Worm (Caenorhabditis elegans): Measurements from ENCODE around the gene ZK402.2.

Gene ZK402.2

DNA sequence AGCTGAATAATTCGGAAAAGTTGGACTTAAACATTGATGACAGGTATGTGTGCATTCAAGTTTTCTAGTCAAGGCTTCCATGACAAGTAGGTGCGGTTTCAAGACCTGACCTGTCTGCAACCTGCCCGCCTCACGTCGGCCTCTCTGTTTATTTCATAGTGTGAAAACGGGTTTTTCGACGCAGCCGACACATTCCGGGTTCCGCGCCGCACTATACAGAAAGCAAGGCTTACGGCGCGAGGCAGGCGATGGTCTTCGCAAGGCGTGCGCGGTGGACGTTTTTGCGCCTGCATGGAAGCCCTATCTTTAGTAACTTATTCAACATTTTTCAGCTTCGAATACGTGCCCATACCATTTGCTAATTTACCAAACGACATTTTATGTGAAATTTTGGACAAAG is 31.1 kb upstream of the ZK402.2 start:
- TF ChIP-seq C04F5.9 (tag; optimal IDR thresholded peaks at IDR 0.05) (no peak), mab-9 (GFP tag; IDR thresholded peaks at IDR 0.05) (no peak), lsy-2 (tag; optimal IDR thresholded peaks at IDR 0.05) (no peak), egl-13 (tag; optimal IDR thresholded peaks at IDR 0.05) (no peak), swsn-7 (tag; optimal IDR thresholded peaks at IDR 0.05) (no peak), unc-98 (GFP tag; IDR thresholded peaks at IDR 0.05) (no peak)

DNA sequence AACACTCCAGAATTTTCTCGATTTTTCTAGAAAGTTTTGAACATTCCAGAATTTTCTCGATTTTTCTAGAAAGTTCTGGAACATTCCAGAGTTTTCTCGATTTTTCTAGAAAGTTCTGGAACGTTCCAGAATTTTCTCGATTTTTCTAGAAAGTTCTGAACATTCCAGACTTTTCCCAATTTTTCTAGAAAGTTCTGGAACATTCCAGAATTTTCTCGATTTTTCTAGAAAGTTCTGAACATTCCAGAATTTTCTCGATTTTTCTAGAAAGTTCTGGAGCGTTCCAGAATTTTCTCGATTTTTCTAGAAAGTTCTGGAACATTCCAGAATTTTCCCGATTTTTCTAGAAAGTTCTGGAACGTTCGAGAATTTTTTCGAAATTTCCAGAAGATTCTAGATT is 28.5 kb upstream of the ZK402.2 start:
- TF ChIP-seq unc-98 (GFP tag; IDR thresholded peaks at IDR 0.05) (0 out of 2 replicates have a peak, but pooled peaks have one; percentile 45), mab-9 (GFP tag; IDR thresholded peaks at IDR 0.05) (0 out of 2 replicates have a peak, but pooled peaks have one; percentile 14)

DNA sequence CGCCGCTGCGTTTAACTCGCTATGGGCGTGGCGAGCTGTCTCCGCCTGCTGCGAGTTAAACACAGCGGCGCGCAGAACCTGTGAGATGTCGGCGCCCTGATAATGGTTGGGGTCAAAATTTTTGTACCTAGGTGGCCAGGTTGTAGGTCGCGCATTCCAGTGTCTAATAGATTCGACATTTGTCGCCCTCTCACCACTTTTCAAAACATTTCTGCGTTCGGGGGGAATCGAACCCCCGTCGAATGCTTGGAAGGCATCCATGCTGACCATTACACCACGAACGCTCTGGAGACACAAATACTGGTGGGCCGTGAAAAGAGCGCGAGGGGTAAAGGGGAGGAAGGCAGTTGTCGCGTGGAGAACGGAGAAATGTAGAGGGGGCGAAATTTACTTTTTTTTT is 24.2 kb upstream of the ZK402.2 start:
- TF ChIP-seq dpl-1 (GFP tag; optimal IDR thresholded peaks at IDR 0.05) (peak in 1 of 3 experiments; percentile 19), snpc-4 (tag; optimal IDR thresholded peaks at IDR 0.05) (peak; percentile 69), mef-2 (tag; optimal IDR thresholded peaks at IDR 0.05) (no peak), nhr-11 (tag; optimal IDR thresholded peaks at IDR 0.05) (no peak), dsc-1 (tag; optimal IDR thresholded peaks at IDR 0.05) (peak; percentile 67), skn-1 (tag; optimal IDR thresholded peaks at IDR 0.05) (peak; percentile 81), ets-5 (GFP tag; IDR thresholded peaks at IDR 0.05) (no peak), unc-86 (tag; optimal IDR thresholded peaks at IDR 0.05) (peak; percentile 17), tbx-2 (tag; optimal IDR thresholded peaks at IDR 0.05) (peak; percentile 4), ceh-8 (GFP tag; optimal IDR thresholded peaks at IDR 0.05) (peak; percentile 55), ceh-63 (GFP tag; optimal IDR thresholded peaks at IDR 0.05) (no peak), egl-27 (tag; optimal IDR thresholded peaks at IDR 0.05) (no peak), xbp-1 (tag; optimal IDR thresholded peaks at IDR 0.05) (peak; percentile 25), pax-3 (tag; optimal IDR thresholded peaks at IDR 0.05) (no peak), mep-1 (tag; optimal IDR thresholded peaks at IDR 0.05) (peak; percentile 42), efl-1 (optimal IDR thresholded peaks at IDR 0.05) (peak; percentile 9 to 24), efl-1 (GFP tag; optimal IDR thresholded peaks at IDR 0.05 in 1 of 2) (peak in 1 of 2 experiments; percentile 63), fkh-8 (tag; optimal IDR thresholded peaks at IDR 0.05) (peak; percentile 60), aha-1 (tag; optimal IDR thresholded peaks at IDR 0.05) (no peak), Y116A8C.19 (tag; optimal IDR thresholded peaks at IDR 0.05; ENCODE audit: borderline replicate concordance) (no peak), nhr-90 (tag; optimal IDR thresholded peaks at IDR 0.05; ENCODE audit: poor library complexity) (peak; percentile 69), nhr-71 (tag; optimal IDR thresholded peaks at IDR 0.05) (peak; percentile 44), nhr-20 (tag; optimal IDR thresholded peaks at IDR 0.05) (peak; percentile 34), lsy-2 (tag; optimal IDR thresholded peaks at IDR 0.05) (peak; percentile 32 to 39), nhr-77 (tag; optimal IDR thresholded peaks at IDR 0.05) (peak; percentile 32), unc-98 (GFP tag; IDR thresholded peaks at IDR 0.05) (no peak), alr-1 (tag; optimal IDR thresholded peaks at IDR 0.05; ENCODE audit: borderline replicate concordance) (no peak), nhr-19 (GFP tag; conservative IDR thresholded peaks at IDR 0.05) (peak; percentile 64), sox-4 (tag; optimal IDR thresholded peaks at IDR 0.05) (no peak), lin-35 (GFP tag; optimal IDR thresholded peaks at IDR 0.05) (peak in 1 of 2 experiments; percentile 62), swsn-7 (tag; optimal IDR thresholded peaks at IDR 0.05) (peak; percentile 33), isw-1 (GFP tag; IDR thresholded peaks at IDR 0.05) (no peak), hlh-4 (tag; optimal IDR thresholded peaks at IDR 0.05) (no peak), F16B12.6 (tag; optimal IDR thresholded peaks at IDR 0.05) (no peak), jun-1 (tag; optimal IDR thresholded peaks at IDR 0.05) (peak; percentile 68), fkh-10 (GFP tag; optimal IDR thresholded peaks at IDR 0.05) (peak; percentile 72), mab-9 (GFP tag; IDR thresholded peaks at IDR 0.05) (no peak), nhr-47 (tag; optimal IDR thresholded peaks at IDR 0.05) (peak; percentile 76), zag-1 (tag; optimal IDR thresholded peaks at IDR 0.05) (no peak), lin-15B (tag; optimal IDR thresholded peaks at IDR 0.05) (no peak), mdl-1 (tag; optimal IDR thresholded peaks at IDR 0.05) (peak in 1 of 2 experiments; percentile 71), lin-13 (GFP tag; optimal IDR thresholded peaks at IDR 0.05) (no peak), rnt-1 (tag; optimal IDR thresholded peaks at IDR 0.05) (peak; percentile 76), C04F5.9 (tag; optimal IDR thresholded peaks at IDR 0.05) (no peak), ces-1 (GFP tag; optimal IDR thresholded peaks at IDR 0.05) (no peak), lin-39 (tag; optimal IDR thresholded peaks at IDR 0.05) (no peak), unc-62 (GFP tag; optimal IDR thresholded peaks at IDR 0.05) (no peak)

All from whole organism, L1 larva.